Fruit fly (Drosophila melanogaster): Measurements from ENCODE around the gene Herc4.

Gene Herc4

dm6 chr3L:1364368-1364767 lies 50.9 kb downstream of the Herc4 start:
- TF ChIP-seq CG32121 (GFP tag; IDR thresholded peaks at IDR 0.05) (no peak), EcR (GFP tag; optimal IDR thresholded peaks at IDR 0.05) (peak; percentile 30), rn (GFP tag; IDR thresholded peaks at IDR 0.05) (no peak)

DNA sequence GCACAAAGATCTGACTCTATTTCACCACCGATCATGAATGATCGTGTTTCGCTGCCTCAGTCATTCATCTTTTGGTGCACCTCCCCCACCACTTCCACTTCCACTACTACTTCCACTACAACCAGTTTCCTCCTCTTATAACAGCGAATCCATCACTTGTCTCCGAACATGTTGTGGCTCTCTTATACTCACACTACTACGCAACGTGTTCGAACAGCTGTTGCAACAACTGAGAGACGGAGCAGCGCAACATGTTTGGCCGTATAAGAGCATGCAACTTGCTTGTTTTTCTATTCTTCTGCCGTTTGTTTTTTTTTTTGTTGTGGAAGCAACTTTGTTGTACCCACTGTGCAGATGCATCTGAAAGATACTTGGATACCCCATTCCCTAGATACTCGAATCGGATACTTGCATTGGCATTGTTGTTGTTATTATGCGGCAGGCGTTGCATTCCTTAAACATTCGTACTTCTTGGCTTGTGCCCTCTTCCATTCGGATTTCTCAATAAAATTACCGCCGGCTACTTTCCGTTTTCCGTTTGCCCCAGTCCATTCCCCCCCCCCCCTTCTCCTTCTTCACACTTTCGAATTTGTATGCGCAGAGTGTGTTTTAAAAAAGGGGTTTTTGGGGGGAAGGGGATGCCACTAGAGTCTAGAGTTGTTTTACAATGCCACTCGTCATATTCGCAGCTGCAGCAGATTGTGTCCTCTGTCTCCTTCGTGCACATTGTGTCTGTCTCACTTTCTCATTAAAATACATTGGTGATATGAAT lies 53.6 kb downstream of the Herc4 start:
- TF ChIP-seq CG9948 (tag; optimal IDR thresholded peaks at IDR 0.05) = peak; percentile 3
- peak; percentile 45 for TF ChIP-seq Pif1B (GFP tag; optimal IDR thresholded peaks at IDR 0.05)
- no peak for TF ChIP-seq D1 (tag; optimal IDR thresholded peaks at IDR 0.05)
- TF ChIP-seq CG4496 (GFP tag; IDR thresholded peaks at IDR 0.05) = peak; percentile 79
- TF ChIP-seq CG10348 (GFP tag; IDR thresholded peaks at IDR 0.05) = no peak
- TF ChIP-seq gl (tag; optimal IDR thresholded peaks at IDR 0.05) = peak; percentile 51
- peak; percentile 29; the same call in 1 of the 2 replicates for TF ChIP-seq rn (GFP tag; IDR thresholded peaks at IDR 0.05)
- TF ChIP-seq CG15710 (tag; optimal IDR thresholded peaks at IDR 0.05) = peak; percentile 9
- peak; percentile 66; the same call in 1 of the 2 replicates for TF ChIP-seq Ets98B (GFP tag; IDR thresholded peaks at IDR 0.05)
- TF ChIP-seq Snoo (tag; optimal IDR thresholded peaks at IDR 0.05) = no peak
- TF ChIP-seq CG13204 (GFP tag; optimal IDR thresholded peaks at IDR 0.05) = peak; percentile 71
- TF ChIP-seq Pif1A (GFP tag; optimal IDR thresholded peaks at IDR 0.05) = peak; percentile 21
- TF ChIP-seq EcR (GFP tag; optimal IDR thresholded peaks at IDR 0.05) = peak; percentile 48
- TF ChIP-seq CG8301 (tag; optimal IDR thresholded peaks at IDR 0.05) = no peak
- TF ChIP-seq fd96Ca (GFP tag; IDR thresholded peaks at IDR 0.05) = peak; percentile 44; the same call in 2 of the 3 replicates
- TF ChIP-seq CG17806 (tag; optimal IDR thresholded peaks at IDR 0.05) = no peak
- peak; percentile 80 for TF ChIP-seq CG12605 (GFP tag; IDR thresholded peaks at IDR 0.05)
- no peak for TF ChIP-seq CG8159 (tag; optimal IDR thresholded peaks at IDR 0.05)
- peak; percentile 31 for TF ChIP-seq CG34367 (tag; optimal IDR thresholded peaks at IDR 0.05)
